ENCODE assay signal across 7 worm cellular contexts in the genomic region with DNA sequence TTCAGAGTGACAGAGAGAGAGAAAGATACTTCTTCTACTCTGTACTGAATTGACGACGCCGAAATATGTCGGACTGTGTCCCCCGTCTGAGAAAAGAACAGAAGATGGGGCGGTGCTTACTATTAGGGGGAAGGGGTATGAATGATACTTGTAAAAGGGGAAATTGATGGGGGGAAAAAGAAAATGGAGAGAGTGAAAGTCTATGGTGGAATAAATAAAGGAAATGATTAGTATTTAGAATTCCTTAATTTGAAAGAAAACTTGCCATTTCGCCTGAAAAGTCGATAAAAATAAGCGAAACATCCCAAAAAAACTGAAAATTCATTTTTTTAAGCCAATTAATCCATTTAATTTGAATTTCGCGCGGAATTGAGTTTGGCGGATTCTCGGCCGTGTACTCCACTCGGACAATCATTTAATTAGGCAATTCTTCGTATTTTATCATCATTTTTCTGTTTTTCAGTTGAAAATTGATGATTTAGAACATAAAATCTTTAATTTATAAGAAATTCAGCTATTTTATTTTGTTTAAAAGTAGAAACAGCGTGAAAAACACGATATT.
TF ChIP-seq lines count a peak whose summit lies in the region.

A gene (minus strand): TSS at position 51 of the 562 bp plus-strand sequence.

TF ChIP-seq in whole organism, L1 larva, 84 proteins besides CTCF, POLR2A, EP300 and RAD21 (continues in another document):
- peak; percentile 79 for TF ChIP-seq lir-3 (tag; optimal IDR thresholded peaks at IDR 0.05; lab: Kevin White, UChicago; ENCODE audit: poor library complexity)
- TF ChIP-seq ama-1 (optimal IDR thresholded peaks at IDR 0.05; lab: Kevin White, UChicago): no peak
- no peak for TF ChIP-seq fos-1 (tag; optimal IDR thresholded peaks at IDR 0.05; lab: Kevin White, UChicago)
- peak; percentile 82 for TF ChIP-seq ceh-90 (tag; optimal IDR thresholded peaks at IDR 0.05; lab: Kevin White, UChicago)
- no peak for TF ChIP-seq nhr-84 (tag; optimal IDR thresholded peaks at IDR 0.05; lab: Kevin White, UChicago)
- peak; percentile 18 for TF ChIP-seq C16A3.4 (tag; optimal IDR thresholded peaks at IDR 0.05; lab: Kevin White, UChicago)
- peak in 1 of 2 experiments; percentile 74 for TF ChIP-seq ztf-11 (tag; optimal IDR thresholded peaks at IDR 0.05; lab: Kevin White, UChicago)
- peak; percentile 94 to 95 for TF ChIP-seq efl-1 (optimal IDR thresholded peaks at IDR 0.05; lab: Kevin White, UChicago)
- TF ChIP-seq efl-1 (GFP tag; optimal IDR thresholded peaks at IDR 0.05 in 1 of 2; lab: Kevin White, UChicago): peak; percentile 89 to 99
- peak in 1 of 6 experiments; percentile 14 for TF ChIP-seq elt-3 (tag; optimal IDR thresholded peaks at IDR 0.05; lab: Kevin White, UChicago)
- no peak for TF ChIP-seq nhr-28 (tag; optimal IDR thresholded peaks at IDR 0.05; lab: Kevin White, UChicago)

TF ChIP-seq in whole organism, L2 larva, 48 proteins besides CTCF, POLR2A, EP300 and RAD21 (continues in another document):
- TF ChIP-seq snpc-4 (tag; optimal IDR thresholded peaks at IDR 0.05; lab: Kevin White, UChicago): no peak
- TF ChIP-seq nhr-129 (tag; optimal IDR thresholded peaks at IDR 0.05; lab: Kevin White, UChicago): no peak
- TF ChIP-seq C34F6.9 (tag; optimal IDR thresholded peaks at IDR 0.05; lab: Kevin White, UChicago): peak; percentile 46
- no peak for TF ChIP-seq ZK546.5 (tag; optimal IDR thresholded peaks at IDR 0.05; lab: Kevin White, UChicago)
- TF ChIP-seq fos-1 (tag; optimal IDR thresholded peaks at IDR 0.05; lab: Kevin White, UChicago): peak; percentile 30
- no peak for TF ChIP-seq nhr-12 (tag; optimal IDR thresholded peaks at IDR 0.05; lab: Kevin White, UChicago)
- no peak for TF ChIP-seq nhr-11 (tag; optimal IDR thresholded peaks at IDR 0.05; lab: Kevin White, UChicago)
- TF ChIP-seq unc-39 (tag; optimal IDR thresholded peaks at IDR 0.05; lab: Kevin White, UChicago): no peak
- TF ChIP-seq ceh-16 (tag; optimal IDR thresholded peaks at IDR 0.05; lab: Kevin White, UChicago): peak; percentile 2
- no peak for TF ChIP-seq zag-1 (tag; optimal IDR thresholded peaks at IDR 0.05; lab: Kevin White, UChicago)
- peak; percentile 47 for TF ChIP-seq sma-9 (GFP tag; optimal IDR thresholded peaks at IDR 0.05; lab: Kevin White, UChicago)
- TF ChIP-seq sma-9 (tag; optimal IDR thresholded peaks at IDR 0.05; lab: Kevin White, UChicago): no peak
- peak; percentile 12 for TF ChIP-seq nhr-21 (tag; optimal IDR thresholded peaks at IDR 0.05; lab: Kevin White, UChicago)

TF ChIP-seq in whole organism, L3 larva, 47 proteins besides CTCF, POLR2A, EP300 and RAD21 (continues in another document):
- TF ChIP-seq sea-2 (GFP tag; optimal IDR thresholded peaks at IDR 0.05; lab: Kevin White, UChicago): no peak
- no peak for TF ChIP-seq ztf-11 (tag; optimal IDR thresholded peaks at IDR 0.05; lab: Kevin White, UChicago)
- no peak for TF ChIP-seq mml-1 (tag; optimal IDR thresholded peaks at IDR 0.05; lab: Kevin White, UChicago)
- no peak for TF ChIP-seq nhr-11 (tag; optimal IDR thresholded peaks at IDR 0.05; lab: Kevin White, UChicago)
- no peak for TF ChIP-seq hmg-11 (tag; optimal IDR thresholded peaks at IDR 0.05; lab: Kevin White, UChicago)
- no peak for TF ChIP-seq fkh-2 (tag; optimal IDR thresholded peaks at IDR 0.05; lab: Kevin White, UChicago)
- TF ChIP-seq pha-4 (tag; optimal IDR thresholded peaks at IDR 0.05; lab: Kevin White, UChicago): peak; percentile 48
- TF ChIP-seq egl-5 (tag; optimal IDR thresholded peaks at IDR 0.05; lab: Kevin White, UChicago): no peak
- TF ChIP-seq mdl-1 (tag; optimal IDR thresholded peaks at IDR 0.05; lab: Kevin White, UChicago): no peak
- TF ChIP-seq elt-1 (tag; optimal IDR thresholded peaks at IDR 0.05; lab: Kevin White, UChicago): no peak
- peak; percentile 67 for TF ChIP-seq nhr-23 (tag; optimal IDR thresholded peaks at IDR 0.05; lab: Kevin White, UChicago)
- peak; percentile 23 for TF ChIP-seq lsy-12 (tag; optimal IDR thresholded peaks at IDR 0.05; lab: Kevin White, UChicago)
- TF ChIP-seq R02D3.7 (tag; optimal IDR thresholded peaks at IDR 0.05; lab: Kevin White, UChicago): no peak

TF ChIP-seq in whole organism, L4 larva, 104 proteins besides CTCF, POLR2A, EP300 and RAD21 (continues in another document):
- TF ChIP-seq daf-19 (GFP tag; conservative IDR thresholded peaks at IDR 0.05; lab: Robert Waterston, UW) (no peak), dve-1 (tag; optimal IDR thresholded peaks at IDR 0.05; lab: Kevin White, UChicago; ENCODE audit: insufficient read depth) (peak; percentile 12), dpl-1 (GFP tag; optimal IDR thresholded peaks at IDR 0.05; lab: Kevin White, UChicago) (peak; percentile 93), aha-1 (tag; lab: Kevin White, UChicago) (peak; percentile 66), Y75B8A.6 (GFP tag; IDR thresholded peaks at IDR 0.05; lab: Robert Waterston, UW) (no peak), ZK337.2 (GFP tag; IDR thresholded peaks at IDR 0.05; lab: Robert Waterston, UW) (peak; percentile 50; the same call in 1 of the 2 replicates), ceh-82 (tag; optimal IDR thresholded peaks at IDR 0.05; lab: Kevin White, UChicago) (no peak), lsy-2 (tag; optimal IDR thresholded peaks at IDR 0.05; lab: Kevin White, UChicago) (no peak), hif-1 (tag; optimal IDR thresholded peaks at IDR 0.05; lab: Kevin White, UChicago) (peak in 1 of 2 experiments; percentile 57), dmd-9 (GFP tag; IDR thresholded peaks at IDR 0.05; lab: Robert Waterston, UW) (0 out of 2 replicates have a peak, but pooled peaks have one; percentile 44), unc-130 (GFP tag; optimal IDR thresholded peaks at IDR 0.05; lab: Kevin White, UChicago) (peak; percentile 36), ama-1 (optimal IDR thresholded peaks at IDR 0.05; lab: Kevin White, UChicago) (no peak)

TF ChIP-seq in whole organism, late embryonic, 69 proteins besides CTCF, POLR2A, EP300 and RAD21:
- TF ChIP-seq ceh-24 (tag; optimal IDR thresholded peaks at IDR 0.05; lab: Kevin White, UChicago) (no peak), ceh-45 (GFP tag; IDR thresholded peaks at IDR 0.05; lab: Robert Waterston, UW) (no peak), C08G9.2 (tag; optimal IDR thresholded peaks at IDR 0.05; lab: Kevin White, UChicago) (peak; percentile 44), ceh-31 (tag; optimal IDR thresholded peaks at IDR 0.05; lab: Kevin White, UChicago) (peak; percentile 34), ahr-1 (tag; optimal IDR thresholded peaks at IDR 0.05; lab: Kevin White, UChicago) (no peak), hlh-8 (tag; optimal IDR thresholded peaks at IDR 0.05; lab: Kevin White, UChicago) (no peak), nhr-11 (tag; optimal IDR thresholded peaks at IDR 0.05; lab: Kevin White, UChicago) (no peak), tbx-7 (tag; optimal IDR thresholded peaks at IDR 0.05; lab: Kevin White, UChicago) (peak; percentile 2)
TF ChIP-seq in whole organism, late embryonic: peak in this region for 3.

TF ChIP-seq in whole organism, mixed stage, embryonic, 35 proteins besides CTCF, POLR2A, EP300 and RAD21:
- TF ChIP-seq unc-120 (tag; optimal IDR thresholded peaks at IDR 0.05; lab: Kevin White, UChicago; ENCODE audit: poor library complexity, severe bottlenecking) (peak; percentile 33), ces-1 (GFP tag; optimal IDR thresholded peaks at IDR 0.05; lab: Kevin White, UChicago) (no peak)

TF ChIP-seq in whole organism, young adult, 124 proteins besides CTCF, POLR2A, EP300 and RAD21:
- TF ChIP-seq snpc-3.4 (tag; optimal IDR thresholded peaks at IDR 0.05; lab: Kevin White, UChicago) (peak; percentile 4), madf-6 (GFP tag; IDR thresholded peaks at IDR 0.05; lab: Robert Waterston, UW) (peak; percentile 53), madf-3 (GFP tag; IDR thresholded peaks at IDR 0.05; lab: Robert Waterston, UW) (no peak), dox-1 (GFP tag; IDR thresholded peaks at IDR 0.05; lab: Robert Waterston, UW) (no peak), ceh-58 (GFP tag; IDR thresholded peaks at IDR 0.05; lab: Robert Waterston, UW) (no peak), ceh-40 (GFP tag; IDR thresholded peaks at IDR 0.05; lab: Robert Waterston, UW) (no peak), F33H1.4 (GFP tag; IDR thresholded peaks at IDR 0.05; lab: Robert Waterston, UW) (peak; percentile 52), egrh-3 (GFP tag; IDR thresholded peaks at IDR 0.05; lab: Robert Waterston, UW) (no peak), attf-6 (GFP tag; IDR thresholded peaks at IDR 0.05; lab: Robert Waterston, UW) (no peak), snpc-1.1 (tag; optimal IDR thresholded peaks at IDR 0.05; lab: Kevin White, UChicago; ENCODE audit: insufficient read depth) (peak; percentile 21), D2030.7 (GFP tag; IDR thresholded peaks at IDR 0.05; lab: Robert Waterston, UW) (peak; percentile 56), attf-3 (GFP tag; conservative IDR thresholded peaks at IDR 0.05; lab: Robert Waterston, UW) (peak; percentile 63), lin-54 (GFP tag; optimal IDR thresholded peaks at IDR 0.05; lab: Kevin White, UChicago) (peak; percentile 86), mes-4 (tag; optimal IDR thresholded peaks at IDR 0.05; lab: Kevin White, UChicago) (no peak), lin-35 (GFP tag; optimal IDR thresholded peaks at IDR 0.05; lab: Kevin White, UChicago) (peak in 1 of 3 experiments; percentile 63), dpl-1 (GFP tag; optimal IDR thresholded peaks at IDR 0.05; lab: Kevin White, UChicago) (peak; percentile 70), mxl-1 (tag; optimal IDR thresholded peaks at IDR 0.05; lab: Kevin White, UChicago) (no peak), xnd-1 (tag; optimal IDR thresholded peaks at IDR 0.05; lab: Kevin White, UChicago) (peak; percentile 5), him-1 (tag; optimal IDR thresholded peaks at IDR 0.05; lab: Kevin White, UChicago) (peak; percentile 13), F57C9.4 (tag; optimal IDR thresholded peaks at IDR 0.05; lab: Kevin White, UChicago) (no peak), tbx-9 (tag; optimal IDR thresholded peaks at IDR 0.05; lab: Kevin White, UChicago; ENCODE audit: borderline replicate concordance) (no peak), mcd-1 (GFP tag; IDR thresholded peaks at IDR 0.05; lab: Robert Waterston, UW) (peak; percentile 61; the same call in 1 of the 2 replicates), tbp1 (GFP tag; optimal IDR thresholded peaks at IDR 0.05; lab: Kevin White, UChicago) (no peak), ztf-25 (GFP tag; IDR thresholded peaks at IDR 0.05; lab: Robert Waterston, UW) (no peak), nhr-179 (tag; optimal IDR thresholded peaks at IDR 0.05; lab: Kevin White, UChicago) (no peak), unc-130 (GFP tag; optimal IDR thresholded peaks at IDR 0.05; lab: Kevin White, UChicago) (peak; percentile 10), snpc-4 (GFP tag; optimal IDR thresholded peaks at IDR 0.05; lab: Kevin White, UChicago) (no peak), snpc-4 (tag; optimal IDR thresholded peaks at IDR 0.05; lab: Kevin White, UChicago) (no peak), efl-1 (GFP tag; optimal IDR thresholded peaks at IDR 0.05; lab: Kevin White, UChicago) (peak; percentile 65)
TF ChIP-seq in whole organism, young adult: peak in this region for 14.
